Worm (Caenorhabditis elegans) whole organism, L3 larva: ENCODE data around the gene Y19D10B.6.

Source experiments
- daf-12 ChIP-seq: fragments of 150-350 bp; optimal IDR thresholded peaks from 2 replicates; lab custom pipeline; 2014; ENCODE audit warnings: missing biosample characterization, missing genetic modification reagents, missing genetic modification characterization
- nhr-43 ChIP-seq: sonication (generic microtip); optimal IDR thresholded peaks from 2 replicates; lab custom pipeline; 2016; ENCODE audit warnings: mild to moderate bottlenecking, missing genetic modification characterization, missing compliant biosample characterization; ENCODE audit not compliant: poor library complexity, severe bottlenecking
- unc-39 ChIP-seq: sonication (generic microtip); optimal IDR thresholded peaks from 4 replicates; lab custom pipeline; 2017; ENCODE audit warnings: missing biosample characterization, missing genetic modification characterization

Y19D10B.6 gene

ce11 chrV:2271750-2272149 lies 49.2 kb downstream of the Y19D10B.6 start, which contains the start of gene Y5H2A.1:
Gene Y5H2A.1, minus strand, starts transcription at chrV:2271850.
- TF ChIP-seq daf-12 (tag; lab: Kevin White, UChicago) (no peak), unc-39 (tag; lab: Kevin White, UChicago) (no peak), nhr-43 (tag; lab: Kevin White, UChicago) (no peak)
